Fruit fly (Drosophila melanogaster) S2 (cell line): ENCODE measurements around the gene CG14106.

Source experiments
- CG8478 ChIP-seq: fragments of >200 bp; optimal IDR thresholded peaks from 2 replicates; lab custom pipeline; 2018
- CTCF ChIP-seq, 2 experiments: fragments of >200 bp; optimal IDR thresholded peaks; 2 replicates each; lab custom pipeline; 2018

The CG14106 gene

DNA sequence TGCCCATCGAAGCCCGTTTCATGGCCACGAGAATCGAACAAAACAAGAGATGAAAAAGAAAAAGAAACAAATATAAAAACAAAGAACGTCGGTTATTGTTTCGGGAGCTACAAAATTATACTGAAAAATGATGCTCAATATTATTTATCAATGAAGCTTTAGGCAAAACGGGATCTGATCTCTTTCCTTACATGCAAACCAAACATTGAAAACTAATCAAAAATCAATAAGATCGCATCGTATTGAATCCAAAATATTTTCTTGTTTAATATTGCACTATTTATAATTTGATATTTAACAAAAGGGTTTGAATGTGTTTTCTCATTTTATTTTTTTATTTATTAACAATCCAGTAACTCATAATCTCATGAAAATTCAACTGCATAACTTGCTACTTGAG lies at the start of gene CG14106:
Gene CG14106 (minus strand): TSS at position 101 of the 400 bp plus-strand sequence.
- TF ChIP-seq CTCF (optimal IDR thresholded peaks at IDR 0.05; lab: Kevin White, UChicago) (no peak), CG8478 (lab: Kevin White, UChicago) (no peak)

DNA sequence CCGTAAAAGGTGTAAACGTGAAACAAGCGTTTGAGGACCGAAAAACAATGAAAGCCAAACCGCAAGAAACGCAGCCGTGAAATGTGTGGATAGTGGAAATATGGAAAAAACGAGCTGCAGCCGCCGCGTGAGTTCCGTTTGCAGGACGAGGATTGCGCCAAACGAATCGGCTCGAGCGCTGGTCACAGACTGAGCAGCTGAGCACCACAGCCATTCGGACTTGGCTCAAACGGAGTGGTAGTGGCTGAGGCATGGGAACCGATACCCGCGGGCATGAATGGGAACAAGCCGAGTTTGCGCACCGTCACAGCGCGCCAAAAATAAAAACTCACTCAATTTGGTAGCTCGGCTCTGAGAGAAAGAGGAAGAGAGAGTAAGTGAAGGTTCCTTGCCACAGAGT lies 49.1 kb upstream of the CG14106 start, which contains the start of gene CG10089:
Gene CG10089 (minus strand): TSS at position 181 of the 400 bp plus-strand sequence.
- no peak for TF ChIP-seq CG8478 (lab: Kevin White, UChicago)
- no peak for TF ChIP-seq CTCF (optimal IDR thresholded peaks at IDR 0.05; lab: Kevin White, UChicago)

DNA sequence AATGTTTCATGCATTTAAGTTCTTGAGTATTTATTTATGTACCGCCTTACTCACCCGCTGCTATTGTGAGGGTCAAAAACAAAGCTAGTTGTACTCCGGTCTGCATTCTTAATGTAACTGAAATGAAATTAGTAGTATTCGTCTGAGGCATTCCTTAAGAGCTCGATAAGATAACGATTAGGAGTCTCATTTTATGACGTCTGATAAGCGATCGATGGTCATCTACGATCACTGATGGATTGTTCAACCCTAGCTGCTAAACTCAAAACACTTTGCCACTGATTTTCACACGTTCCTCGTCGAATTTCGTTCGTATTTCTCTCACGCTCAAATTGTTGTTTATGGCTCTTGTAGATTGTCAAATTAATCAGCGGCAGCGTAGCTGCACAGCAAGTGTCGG lies 31.7 kb upstream of the CG14106 start, which contains the start of gene CG10116:
Gene CG10116 (minus strand): TSS at position 106 of the 400 bp plus-strand sequence.
- TF ChIP-seq CG8478 (lab: Kevin White, UChicago) (no peak), CTCF (optimal IDR thresholded peaks at IDR 0.05; lab: Kevin White, UChicago) (no peak)

DNA sequence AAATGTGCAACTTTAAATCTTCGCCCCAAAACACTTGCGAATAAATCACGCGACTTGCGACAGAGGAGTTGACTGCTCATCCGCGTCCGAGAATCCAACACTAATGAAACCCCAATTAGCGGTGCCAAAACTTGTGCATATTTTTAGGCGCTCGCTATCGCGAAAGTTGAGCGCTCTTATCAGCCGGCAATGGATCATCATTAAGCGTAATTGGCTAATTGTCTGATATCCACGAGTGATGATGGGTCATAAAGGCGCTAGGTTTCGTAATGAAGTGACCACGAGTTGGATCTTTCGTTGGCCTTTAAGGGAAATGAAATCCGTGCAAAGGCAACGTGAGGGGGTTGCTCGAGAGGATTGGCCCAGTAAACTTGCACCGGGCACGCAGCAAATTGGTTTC lies 29.3 kb upstream of the CG14106 start:
- TF ChIP-seq CG8478 (lab: Kevin White, UChicago) (no peak), CTCF (optimal IDR thresholded peaks at IDR 0.05; lab: Kevin White, UChicago) (no peak)

DNA sequence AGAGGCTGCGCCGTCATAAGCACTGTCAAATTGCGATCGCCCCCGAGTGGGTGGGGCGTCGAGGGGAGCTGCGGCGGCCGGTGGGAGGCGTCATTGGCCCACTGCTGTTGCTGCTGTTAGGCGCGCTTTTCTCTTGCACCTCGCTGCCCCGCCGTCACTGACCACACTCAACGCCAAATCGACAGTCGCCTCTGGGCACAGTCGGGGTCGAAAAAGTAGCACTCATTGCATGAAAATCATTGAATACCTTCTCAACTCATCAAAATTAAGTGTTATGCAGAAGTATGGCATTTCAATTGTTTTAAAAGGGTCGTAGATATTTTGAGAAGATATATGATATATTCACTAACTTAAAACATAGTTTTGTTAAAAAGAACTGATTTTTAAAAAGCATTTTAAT lies 26.8 kb upstream of the CG14106 start:
- no peak for TF ChIP-seq CG8478 (lab: Kevin White, UChicago)
- TF ChIP-seq CTCF (optimal IDR thresholded peaks at IDR 0.05; lab: Kevin White, UChicago): no peak

DNA sequence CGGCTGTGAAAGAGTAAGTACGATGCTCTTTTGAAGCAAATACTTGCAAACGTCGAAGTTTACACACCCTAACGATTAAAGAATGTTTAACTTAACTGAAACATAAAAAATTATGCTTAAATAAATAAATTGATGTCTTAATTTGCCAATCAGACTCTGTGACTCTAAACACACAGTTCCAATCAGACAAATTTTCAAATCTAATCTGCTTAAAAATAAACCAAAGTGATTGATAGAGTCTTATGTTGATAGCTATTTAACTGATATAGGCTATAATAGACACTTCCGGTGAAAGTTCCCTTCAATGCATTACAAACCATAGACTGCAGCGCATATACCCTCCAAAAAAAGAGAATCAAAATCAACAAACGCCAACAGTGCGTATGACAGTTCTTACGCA lies 26.1 kb upstream of the CG14106 start:
- no peak for TF ChIP-seq CTCF (optimal IDR thresholded peaks at IDR 0.05; lab: Kevin White, UChicago)
- no peak for TF ChIP-seq CG8478 (lab: Kevin White, UChicago)

DNA sequence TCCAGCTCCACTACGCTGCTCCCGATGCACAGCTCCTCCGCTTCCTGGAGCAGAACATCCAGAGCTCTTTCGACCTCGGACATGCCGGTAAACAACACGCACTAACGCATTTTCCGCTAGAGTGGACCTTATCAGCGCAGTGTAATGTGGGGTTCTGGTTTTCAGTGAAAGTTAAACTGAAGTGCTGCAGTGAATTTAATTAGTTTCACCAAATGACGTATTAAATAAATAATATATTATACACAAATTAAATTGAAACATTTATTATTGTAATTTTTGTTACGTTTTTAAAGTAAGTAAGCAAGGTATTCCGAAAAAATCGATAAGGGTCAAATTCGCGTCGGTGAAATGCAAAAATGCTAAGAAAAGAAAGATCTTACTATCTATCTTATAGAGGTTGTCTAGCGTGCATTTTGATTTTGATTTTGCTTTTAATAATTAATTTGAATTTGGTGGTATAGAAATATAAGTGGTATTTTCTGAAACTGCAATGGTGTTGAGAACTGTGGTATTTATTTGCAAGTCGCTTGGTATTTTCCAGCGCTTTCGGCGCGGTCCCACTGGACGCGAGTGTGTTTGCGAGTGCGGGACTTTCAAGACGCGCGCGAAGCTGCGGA lies 24.8 kb upstream of the CG14106 start, which contains the start of the genes JMJD7 and CG10738:
Gene JMJD7 (minus strand): TSS at position 107 of the 617 bp plus-strand sequence.
Gene CG10738 (plus strand): TSS at position 594 of the 617 bp plus-strand sequence.
- TF ChIP-seq CTCF (optimal IDR thresholded peaks at IDR 0.05; lab: Kevin White, UChicago) (no peak), CG8478 (lab: Kevin White, UChicago) (no peak)

DNA sequence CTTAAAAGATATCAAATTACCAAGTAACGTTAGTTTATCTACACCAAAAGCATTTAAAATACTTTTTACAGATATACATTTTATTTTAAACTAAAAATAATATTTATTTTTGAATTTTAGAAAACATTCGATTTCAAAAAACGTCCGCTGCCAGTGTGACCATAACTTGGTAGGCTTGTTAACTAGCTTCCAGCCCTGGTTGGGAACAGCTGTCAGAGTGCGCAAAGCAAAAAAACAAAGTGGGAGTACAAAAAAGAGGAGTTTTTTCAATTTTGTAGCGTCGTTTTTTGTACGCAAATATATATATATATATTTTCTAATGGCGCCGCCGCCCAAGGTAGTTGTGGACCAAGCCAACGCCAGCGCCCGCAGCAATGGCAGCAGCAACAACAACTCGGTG lies 16.9 kb upstream of the CG14106 start, which contains the start of gene cmb:
Gene cmb (plus strand): TSS at position 195 of the 400 bp plus-strand sequence.
- TF ChIP-seq CG8478 (lab: Kevin White, UChicago): no peak
- TF ChIP-seq CTCF (optimal IDR thresholded peaks at IDR 0.05; lab: Kevin White, UChicago): no peak

DNA sequence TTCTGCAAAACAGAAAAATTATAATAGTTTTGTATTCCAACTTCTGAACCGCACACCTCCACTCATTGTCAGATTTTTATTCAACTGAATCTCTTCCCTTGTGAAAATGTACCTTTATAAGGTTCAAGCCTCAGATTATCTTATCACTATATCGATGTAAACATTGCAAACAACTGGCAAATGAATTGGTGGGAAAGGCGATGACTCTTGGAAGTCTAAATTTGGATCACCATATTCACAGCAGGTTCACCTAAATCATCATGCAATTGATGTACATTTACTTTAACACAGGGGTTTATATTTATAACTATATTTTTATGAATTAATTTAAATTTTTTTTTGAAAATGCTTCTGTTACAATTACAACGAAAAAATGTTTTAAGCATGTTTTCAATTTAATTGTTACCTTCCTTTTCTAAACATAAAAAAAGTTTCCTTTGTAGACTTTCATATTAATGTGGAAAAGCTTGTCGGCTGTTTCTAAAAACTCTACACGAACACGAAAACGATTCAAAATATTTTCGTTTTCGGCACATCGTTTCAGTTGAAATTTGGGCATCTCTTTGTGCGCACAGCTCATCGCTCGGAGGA lies 15.0 kb upstream of the CG14106 start, which contains the start of the genes CG10140 and CG14109:
Gene CG10140 (minus strand): TSS at position 101 of the 591 bp plus-strand sequence.
Gene CG14109 (plus strand): TSS at position 541 of the 591 bp plus-strand sequence.
- TF ChIP-seq CG8478 (lab: Kevin White, UChicago) (no peak), CTCF (optimal IDR thresholded peaks at IDR 0.05; lab: Kevin White, UChicago) (no peak)

DNA sequence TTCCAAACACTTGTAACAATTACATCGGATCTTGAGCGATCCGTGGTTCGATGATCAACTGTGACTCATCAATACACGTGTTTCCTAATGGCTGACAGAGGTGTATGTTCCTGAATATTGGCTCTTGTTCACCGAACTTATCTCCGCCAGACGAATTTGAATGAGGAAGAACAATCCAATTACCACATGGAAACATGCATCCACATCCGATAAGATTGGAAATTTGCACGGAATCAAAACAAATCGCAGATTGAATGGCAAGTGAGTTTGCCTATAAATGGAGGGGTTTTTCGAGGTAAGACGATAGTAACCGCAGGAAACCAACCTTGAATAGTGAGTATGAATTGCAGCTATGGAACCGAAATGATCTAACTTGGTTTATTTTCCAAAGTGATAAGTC lies 12.2 kb upstream of the CG14106 start, which contains the start of gene CG10725:
Gene CG10725 (plus strand): TSS at position 301 of the 400 bp plus-strand sequence.
- TF ChIP-seq CG8478 (lab: Kevin White, UChicago) (no peak), CTCF (optimal IDR thresholded peaks at IDR 0.05; lab: Kevin White, UChicago) (no peak)

DNA sequence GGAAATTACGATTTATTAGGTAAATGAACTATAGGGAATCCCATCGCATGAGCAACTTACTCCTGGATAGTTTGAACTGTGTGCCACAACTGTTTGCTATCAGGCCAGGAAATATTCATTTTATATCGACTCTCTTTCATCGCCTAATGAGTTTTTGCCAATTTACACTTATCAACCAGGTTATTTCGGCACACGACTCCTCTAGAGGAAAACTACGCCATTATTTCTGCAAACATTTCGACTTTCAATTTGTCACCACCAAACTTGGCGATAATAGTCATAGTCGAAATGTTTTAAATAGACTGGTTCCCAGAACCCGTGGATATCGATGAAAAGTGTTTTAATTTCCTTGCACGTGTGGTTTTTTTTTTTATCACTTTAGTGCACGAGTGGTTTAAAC lies 11.6 kb upstream of the CG14106 start, which contains the start of gene CG10154:
Gene CG10154 (minus strand): TSS at position 101 of the 400 bp plus-strand sequence.
- no peak for TF ChIP-seq CTCF (optimal IDR thresholded peaks at IDR 0.05; lab: Kevin White, UChicago)
- no peak for TF ChIP-seq CG8478 (lab: Kevin White, UChicago)

DNA sequence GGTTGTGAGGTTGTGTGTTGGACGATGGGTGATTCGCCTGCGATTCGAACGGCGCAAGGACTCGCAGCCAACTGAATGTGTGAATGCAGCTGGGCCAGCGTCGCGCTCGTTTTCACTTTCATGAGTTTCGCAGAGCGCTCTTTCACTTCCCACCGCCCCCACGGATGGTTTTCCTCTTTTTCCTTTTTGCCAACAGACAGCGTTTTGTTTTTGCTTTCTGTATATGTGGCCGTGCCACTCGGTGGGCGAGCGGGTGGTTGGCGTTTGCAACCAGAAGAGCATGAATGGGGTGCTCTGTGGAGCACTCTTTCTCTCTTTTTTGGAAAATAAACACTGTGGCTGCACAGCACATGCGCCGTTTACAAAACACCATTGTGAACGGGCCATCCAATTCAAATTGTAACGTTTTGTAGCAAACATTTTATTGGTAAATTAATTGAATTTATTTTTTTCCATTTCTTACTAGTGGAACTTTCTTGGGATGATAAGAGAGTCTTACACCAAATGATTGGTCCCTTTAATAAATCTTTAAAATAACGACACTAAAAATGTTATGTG lies 9.8 kb upstream of the CG14106 start, which contains the start of gene CG10713:
Gene CG10713 (minus strand): TSS at position 60 of the 558 bp plus-strand sequence.
- TF ChIP-seq CTCF (optimal IDR thresholded peaks at IDR 0.05; lab: Kevin White, UChicago) (no peak), CG8478 (lab: Kevin White, UChicago) (no peak)

DNA sequence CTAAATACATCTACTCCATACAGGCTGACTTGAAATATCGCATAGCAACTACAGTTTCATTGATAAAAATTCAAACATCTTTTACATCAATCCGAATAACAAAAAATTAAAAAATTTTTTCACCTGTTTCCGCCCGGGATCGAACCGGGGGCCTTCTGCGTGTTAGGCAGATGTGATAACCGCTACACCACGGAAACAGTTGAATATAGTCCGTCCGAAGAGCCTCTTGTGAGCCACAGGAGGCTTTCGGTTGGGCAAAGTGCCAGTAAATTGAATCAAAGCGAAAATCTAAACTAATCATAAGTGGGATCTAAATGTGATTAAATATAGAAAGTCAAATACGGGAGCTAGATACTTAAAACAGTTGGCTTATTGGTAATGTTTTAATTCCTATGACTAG lies 8.1 kb upstream of the CG14106 start:
- no peak for TF ChIP-seq CG8478 (lab: Kevin White, UChicago)
- no peak for TF ChIP-seq CTCF (optimal IDR thresholded peaks at IDR 0.05; lab: Kevin White, UChicago)

DNA sequence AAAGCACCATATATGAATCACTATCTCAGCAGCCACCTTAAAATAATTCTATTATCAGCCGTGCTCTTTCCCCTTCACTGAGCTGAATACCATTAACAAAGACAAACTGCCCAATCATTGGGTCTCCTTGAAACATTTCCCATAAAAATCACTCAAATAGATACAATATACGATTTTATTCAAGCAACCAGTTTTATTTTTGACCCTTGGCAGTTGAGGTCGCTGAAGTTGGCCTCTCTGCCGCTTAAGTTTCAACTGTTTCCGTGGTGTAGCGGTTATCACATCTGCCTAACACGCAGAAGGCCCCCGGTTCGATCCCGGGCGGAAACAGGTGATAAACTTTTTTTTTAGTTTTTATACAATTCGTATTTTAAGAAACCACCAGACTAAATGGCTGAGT lies 7.3 kb upstream of the CG14106 start:
- no peak for TF ChIP-seq CTCF (optimal IDR thresholded peaks at IDR 0.05; lab: Kevin White, UChicago)
- no peak for TF ChIP-seq CG8478 (lab: Kevin White, UChicago)

DNA sequence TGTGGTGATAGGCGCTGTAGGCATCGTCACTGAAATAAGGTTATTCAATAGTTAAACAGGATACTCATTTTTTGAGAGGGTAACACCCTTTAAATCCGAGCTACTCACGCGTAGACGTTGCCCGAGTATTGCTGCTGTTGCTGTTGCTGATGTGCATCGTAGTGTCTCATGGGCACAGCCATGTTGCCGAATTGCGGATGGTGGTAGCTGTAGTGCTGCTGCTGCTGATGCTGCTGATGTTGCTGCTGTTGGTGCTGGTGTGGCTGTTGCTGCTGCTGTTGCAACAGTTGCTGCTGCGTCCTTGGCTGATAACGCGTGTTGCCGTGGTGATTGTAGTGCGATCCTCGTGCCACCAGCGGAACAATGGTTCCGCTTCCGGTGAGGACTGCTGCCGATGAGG lies 4.7 kb upstream of the CG14106 start:
- TF ChIP-seq CG8478 (lab: Kevin White, UChicago) (no peak), CTCF (optimal IDR thresholded peaks at IDR 0.05; lab: Kevin White, UChicago) (no peak)
